Worm (Caenorhabditis elegans) whole organism, L4 larva: ENCODE measurements around the gene Y75B8A.25.
A peak's percentile ranks its signal among the peaks of the same experiment; 100 is the strongest.

Source experiments
- D1046.2 ChIP-seq: fragments of 200-800 bp; sonication (Bioruptor generic); IDR thresholded peaks from 2 replicates; pipeline ENCODE4 v1.3.6; 2022; ENCODE audit warnings: missing genetic modification characterization, missing compliant biosample characterization
- F26F4.8 ChIP-seq: fragments of 200-800 bp; sonication (Bioruptor generic); conservative IDR thresholded peaks from 2 replicates; pipeline ENCODE4 v1.3.6; 2022; ENCODE audit warnings: missing genetic modification characterization, missing compliant biosample characterization
- F37D6.2 ChIP-seq: sonication (generic microtip); optimal IDR thresholded peaks from 2 replicates; lab custom pipeline; 2016; ENCODE audit warnings: mild to moderate bottlenecking, missing genetic modification characterization, missing compliant biosample characterization
- R02D3.7 ChIP-seq: fragments of 150-350 bp; sonication (generic microtip); optimal IDR thresholded peaks from 3 replicates; lab custom pipeline; 2014; ENCODE audit warnings: missing biosample characterization, missing genetic modification characterization
- Y75B8A.6 ChIP-seq: fragments of 200-800 bp; sonication (Bioruptor generic); IDR thresholded peaks from 2 replicates; pipeline ENCODE4 v1.3.6; 2022; ENCODE audit warnings: missing genetic modification reagents, missing genetic modification characterization, missing compliant biosample characterization
- ZK337.2 ChIP-seq: fragments of 200-800 bp; sonication (Bioruptor generic); IDR thresholded peaks from 2 replicates; pipeline ENCODE4 v1.3.6; 2022; ENCODE audit warnings: missing genetic modification reagents, missing genetic modification characterization, missing compliant biosample characterization
- aha-1 ChIP-seq: fragments of 150-350 bp; peaks from one replicate; lab custom pipeline; 2014; ENCODE audit warnings: missing biosample characterization, missing genetic modification characterization
- arid-1 ChIP-seq: fragments of 200-800 bp; sonication (Bioruptor generic); conservative IDR thresholded peaks from 2 replicates; pipeline ENCODE4 v1.3.6; 2022; ENCODE audit warnings: missing genetic modification reagents, missing genetic modification characterization, missing compliant biosample characterization
- ceh-20 ChIP-seq: fragments of 200-800 bp; sonication (Bioruptor generic); IDR thresholded peaks from 2 replicates; pipeline ENCODE4 v1.3.6; 2022; ENCODE audit warnings: missing genetic modification reagents, missing genetic modification characterization, missing compliant biosample characterization
- ceh-28 ChIP-seq: fragments of 150-350 bp; optimal IDR thresholded peaks from 2 replicates; lab custom pipeline; 2014; ENCODE audit warnings: missing biosample characterization, missing genetic modification reagents, missing genetic modification characterization
- ceh-82 ChIP-seq: sonication (generic microtip); optimal IDR thresholded peaks from 2 replicates; lab custom pipeline; 2017; ENCODE audit warnings: missing biosample characterization, missing genetic modification characterization
- ces-1 ChIP-seq: fragments of 150-350 bp; sonication (generic microtip); optimal IDR thresholded peaks from 4 replicates; lab custom pipeline; 2014; ENCODE audit warnings: missing biosample characterization, missing genetic modification reagents, missing genetic modification characterization
- ctbp-1 ChIP-seq: fragments of 200-800 bp; sonication (Bioruptor generic); IDR thresholded peaks from 2 replicates; pipeline ENCODE4 v1.3.6; 2022; ENCODE audit warnings: missing genetic modification reagents, missing genetic modification characterization, missing compliant biosample characterization
- daf-12 ChIP-seq: fragments of 150-350 bp; optimal IDR thresholded peaks from 2 replicates; lab custom pipeline; 2014; ENCODE audit warnings: missing biosample characterization, missing genetic modification reagents, missing genetic modification characterization
- daf-16 ChIP-seq, 3 experiments: sonication (generic microtip); optimal IDR thresholded peaks; 2 replicates each; lab custom pipeline; 2016 to 2017; ENCODE audit warnings: missing genetic modification characterization in 3 of 3, missing genetic modification reagents in 3 of 3, mild to moderate bottlenecking in 2 of 3, missing compliant biosample characterization in 2 of 3, missing biosample characterization in 1 of 3, moderate library complexity in 1 of 3
- dmd-6 ChIP-seq: fragments of 200-800 bp; sonication (Bioruptor generic); IDR thresholded peaks from 2 replicates; pipeline ENCODE4 v1.3.6; 2022; ENCODE audit warnings: missing genetic modification reagents, missing genetic modification characterization, missing compliant biosample characterization
- dmd-9 ChIP-seq: fragments of 200-800 bp; sonication (Bioruptor generic); IDR thresholded peaks from 2 replicates; pipeline ENCODE4 v1.3.6; 2022; ENCODE audit warnings: missing genetic modification reagents, missing genetic modification characterization, missing compliant biosample characterization
- dve-1 ChIP-seq: sonication (generic microtip); optimal IDR thresholded peaks from 2 replicates; lab custom pipeline; 2017; ENCODE audit warnings: antibody characterized with exemption, mild to moderate bottlenecking, missing genetic modification characterization, missing compliant biosample characterization; ENCODE audit not compliant: insufficient read depth
- egl-27 ChIP-seq: sonication (generic microtip); optimal IDR thresholded peaks from 3 replicates; lab custom pipeline; 2017; ENCODE audit warnings: missing biosample characterization, missing genetic modification reagents, missing genetic modification characterization
- fos-1 ChIP-seq: fragments of 150-350 bp; optimal IDR thresholded peaks from 2 replicates; lab custom pipeline; 2014; ENCODE audit warnings: missing biosample characterization, missing genetic modification characterization
- gei-8 ChIP-seq: fragments of 200-800 bp; sonication (Bioruptor generic); optimal IDR thresholded peaks from 2 replicates; lab custom pipeline; 2018; ENCODE audit warnings: mild to moderate bottlenecking, missing genetic modification characterization, missing compliant biosample characterization
- hif-1 ChIP-seq, 2 experiments: sonication (generic microtip); optimal IDR thresholded peaks; 2 replicates each; lab custom pipeline; 2016 to 2017; ENCODE audit warnings: missing compliant biosample characterization in 2 of 2, missing genetic modification characterization in 2 of 2, missing genetic modification reagents in 2 of 2, missing genotype in 2 of 2, mild to moderate bottlenecking in 1 of 2
- hlh-11 ChIP-seq: fragments of 200-800 bp; sonication (Bioruptor generic); optimal IDR thresholded peaks from 2 replicates; lab custom pipeline; 2018; ENCODE audit warnings: mild to moderate bottlenecking, missing genetic modification characterization, missing compliant biosample characterization
- jun-1 ChIP-seq: fragments of 150-350 bp; optimal IDR thresholded peaks from 2 replicates; lab custom pipeline; 2014; ENCODE audit warnings: missing biosample characterization, missing genetic modification reagents, missing genetic modification characterization
- lin-1 ChIP-seq: fragments of 200-800 bp; sonication (Bioruptor generic); IDR thresholded peaks from 2 replicates; pipeline ENCODE4 v1.3.6; 2022; ENCODE audit warnings: missing genetic modification reagents, missing genetic modification characterization, missing compliant biosample characterization
- lin-38 ChIP-seq: fragments of 200-800 bp; sonication (Bioruptor generic); IDR thresholded peaks from 2 replicates; pipeline ENCODE4 v1.3.6; 2022; ENCODE audit warnings: missing genetic modification reagents, missing genetic modification characterization, missing compliant biosample characterization
- lir-3 ChIP-seq: sonication (generic microtip); optimal IDR thresholded peaks from 2 replicates; lab custom pipeline; 2016; ENCODE audit warnings: mild to moderate bottlenecking, missing genetic modification characterization, missing compliant biosample characterization
- lsy-2 ChIP-seq, 2 experiments: fragments of 150-350 bp in 1 of 2; sonication (generic microtip) in 1 of 2; optimal IDR thresholded peaks; 2 replicates each; lab custom pipeline; 2014 to 2017; ENCODE audit warnings: missing biosample characterization in 2 of 2, missing genetic modification characterization in 2 of 2
- mep-1 ChIP-seq: fragments of 150-350 bp; sonication (generic microtip); optimal IDR thresholded peaks from 3 replicates; lab custom pipeline; 2014; ENCODE audit warnings: missing biosample characterization, missing genetic modification characterization
- mes-2 ChIP-seq: sonication (generic microtip); optimal IDR thresholded peaks from 2 replicates; lab custom pipeline; 2016; ENCODE audit warnings: missing genotype, mild to moderate bottlenecking, missing genetic modification characterization, missing compliant biosample characterization; ENCODE audit not compliant: poor library complexity, severe bottlenecking
- mxl-2 ChIP-seq: fragments of 200-800 bp; sonication (Bioruptor generic); conservative IDR thresholded peaks from 2 replicates; pipeline ENCODE4 v1.3.6; 2022; ENCODE audit warnings: missing genetic modification reagents, missing genetic modification characterization, missing compliant biosample characterization
- mxl-3 ChIP-seq: fragments of 200-800 bp; sonication (Bioruptor generic); optimal IDR thresholded peaks from 2 replicates; lab custom pipeline; 2018; ENCODE audit warnings: mild to moderate bottlenecking, missing genetic modification characterization, missing compliant biosample characterization
- nhr-102 ChIP-seq: sonication (generic microtip); optimal IDR thresholded peaks from 2 replicates; lab custom pipeline; 2016; ENCODE audit warnings: mild to moderate bottlenecking, missing genetic modification characterization, moderate library complexity, missing compliant biosample characterization
- nhr-11 ChIP-seq: fragments of 150-350 bp; optimal IDR thresholded peaks from 2 replicates; lab custom pipeline; 2014; ENCODE audit warnings: missing biosample characterization, missing genetic modification characterization
- nhr-28 ChIP-seq: fragments of 150-350 bp; optimal IDR thresholded peaks from 2 replicates; lab custom pipeline; 2014; ENCODE audit warnings: missing biosample characterization, missing genetic modification characterization
- nhr-41 ChIP-seq: fragments of 200-800 bp; sonication (Bioruptor generic); IDR thresholded peaks from 2 replicates; pipeline ENCODE4 v1.3.6; 2022; ENCODE audit warnings: missing genetic modification reagents, missing genetic modification characterization, missing compliant biosample characterization
- nhr-48 ChIP-seq: sonication (generic microtip); optimal IDR thresholded peaks from 2 replicates; lab custom pipeline; 2016; ENCODE audit warnings: mild to moderate bottlenecking, missing genetic modification characterization, missing compliant biosample characterization
- nhr-6 ChIP-seq: fragments of 150-350 bp; optimal IDR thresholded peaks from 2 replicates; lab custom pipeline; 2014; ENCODE audit warnings: missing biosample characterization, missing genetic modification characterization
- nhr-77 ChIP-seq: fragments of 150-350 bp; optimal IDR thresholded peaks from 2 replicates; lab custom pipeline; 2014; ENCODE audit warnings: missing biosample characterization, missing genetic modification characterization
- php-3 ChIP-seq: fragments of 200-800 bp; sonication (Bioruptor generic); IDR thresholded peaks from 2 replicates; pipeline ENCODE4 v1.3.6; 2022; ENCODE audit warnings: missing genetic modification reagents, missing genetic modification characterization, missing compliant biosample characterization
- pqm-1 ChIP-seq: sonication (generic microtip); optimal IDR thresholded peaks from 2 replicates; lab custom pipeline; 2017; ENCODE audit warnings: missing biosample characterization, missing genetic modification characterization
- skn-1 ChIP-seq: fragments of 150-350 bp; optimal IDR thresholded peaks from 2 replicates; lab custom pipeline; 2014; ENCODE audit warnings: missing biosample characterization, missing genetic modification characterization
- snpc-1.2 ChIP-seq: fragments of 200-800 bp; sonication (Bioruptor generic); IDR thresholded peaks from 2 replicates; pipeline ENCODE4 v1.3.6; 2022; ENCODE audit warnings: missing genetic modification reagents, missing genetic modification characterization, missing compliant biosample characterization
- snpc-4 ChIP-seq: fragments of 150-350 bp; optimal IDR thresholded peaks from 2 replicates; lab custom pipeline; 2014; ENCODE audit warnings: missing biosample characterization, missing genetic modification characterization
- spr-1 ChIP-seq: sonication (generic microtip); optimal IDR thresholded peaks from 2 replicates; lab custom pipeline; 2016; ENCODE audit warnings: mild to moderate bottlenecking, missing genetic modification characterization, missing compliant biosample characterization
- unc-130 ChIP-seq: sonication (generic microtip); optimal IDR thresholded peaks from 2 replicates; lab custom pipeline; 2016; ENCODE audit warnings: missing genetic modification reagents, missing genetic modification characterization, missing compliant biosample characterization
- unc-62 ChIP-seq, 3 experiments: fragments of 150-350 bp in 1 of 3; sonication (generic microtip); optimal IDR thresholded peaks in 2 of 3; peaks in 1 of 3; 1 replicate in 1 of 3; 2 replicates in 2 of 3; lab custom pipeline; 2014 to 2017; ENCODE audit warnings: missing biosample characterization in 3 of 3, missing genetic modification characterization in 3 of 3, missing genetic modification reagents in 3 of 3, missing genotype in 1 of 3
- vab-7 ChIP-seq: fragments of 200-800 bp; sonication (Bioruptor generic); IDR thresholded peaks from 2 replicates; pipeline ENCODE4 v1.3.6; 2022; ENCODE audit warnings: missing genetic modification reagents, missing genetic modification characterization, missing compliant biosample characterization
- zip-2 ChIP-seq: fragments of 150-350 bp; optimal IDR thresholded peaks from 2 replicates; lab custom pipeline; 2014; ENCODE audit warnings: missing biosample characterization, missing genetic modification characterization
- ztf-11 ChIP-seq: fragments of 150-350 bp; optimal IDR thresholded peaks from 2 replicates; lab custom pipeline; 2014; ENCODE audit warnings: missing biosample characterization, missing genetic modification characterization

The Y75B8A.25 gene

DNA sequence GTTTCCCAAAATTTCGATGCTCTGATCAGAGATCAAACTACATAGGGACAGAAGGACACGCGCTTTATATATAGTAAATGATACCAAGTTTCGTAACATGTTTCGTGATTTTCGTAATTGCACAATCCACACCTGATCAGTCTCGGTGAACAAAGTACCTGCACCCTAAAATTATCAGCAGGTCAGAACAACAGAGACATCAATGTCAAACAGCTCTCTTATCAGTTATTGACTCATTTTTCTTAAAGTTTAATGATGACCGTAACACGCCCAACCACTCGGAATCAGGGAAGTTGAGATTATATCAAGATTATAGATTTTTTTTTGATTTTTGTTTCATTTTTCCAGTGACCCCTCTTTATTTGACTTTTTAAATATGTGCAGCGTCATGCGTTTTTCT is 43.7 kb downstream of the Y75B8A.25 start (continued):
- TF ChIP-seq daf-16 (GFP tag; optimal IDR thresholded peaks at IDR 0.05; lab: Kevin White, UChicago) (no peak), daf-16 (tag; optimal IDR thresholded peaks at IDR 0.05; lab: Kevin White, UChicago) (peak; percentile 88), F37D6.2 (tag; lab: Kevin White, UChicago) (no peak), fos-1 (tag; lab: Kevin White, UChicago) (no peak), nhr-28 (tag; lab: Kevin White, UChicago) (peak; percentile 83), spr-1 (tag; lab: Kevin White, UChicago) (no peak), D1046.2 (GFP tag; lab: Robert Waterston, UW) (no peak), hlh-11 (tag; lab: Kevin White, UChicago) (peak; percentile 79), ceh-28 (tag; lab: Kevin White, UChicago) (no peak), dmd-9 (GFP tag; lab: Robert Waterston, UW) (no peak), snpc-1.2 (GFP tag; lab: Robert Waterston, UW) (no peak), daf-12 (tag; lab: Kevin White, UChicago) (no peak), ctbp-1 (GFP tag; lab: Robert Waterston, UW) (no peak), aha-1 (tag; lab: Kevin White, UChicago) (no peak), gei-8 (no peak), ceh-20 (no peak), php-3 (GFP tag; lab: Robert Waterston, UW) (peak; percentile 88), hif-1 (tag; optimal IDR thresholded peaks at IDR 0.05; lab: Kevin White, UChicago) (no peak), skn-1 (tag; lab: Kevin White, UChicago) (no peak), lir-3 (tag; lab: Kevin White, UChicago) (no peak), lin-1 (GFP tag; lab: Robert Waterston, UW) (peak; percentile 87), nhr-11 (tag; lab: Kevin White, UChicago) (no peak), lin-38 (GFP tag; lab: Robert Waterston, UW) (peak; percentile 24; the same call in 1 of the 2 replicates), mxl-3 (GFP tag; lab: Kevin White, UChicago) (no peak), ces-1 (GFP tag; lab: Kevin White, UChicago) (no peak), ceh-82 (no peak), unc-62 (GFP tag; optimal IDR thresholded peaks at IDR 0.05 in 1 of 2; lab: Kevin White, UChicago) (peak in 1 of 2 experiments; percentile 90), unc-62 (tag; optimal IDR thresholded peaks at IDR 0.05; lab: Kevin White, UChicago) (no peak), egl-27 (tag; lab: Kevin White, UChicago) (no peak), snpc-4 (tag; lab: Kevin White, UChicago) (no peak), zip-2 (tag; lab: Kevin White, UChicago) (no peak), mep-1 (tag; lab: Kevin White, UChicago) (no peak), ztf-11 (tag; lab: Kevin White, UChicago) (no peak), ZK337.2 (no peak), nhr-41 (GFP tag; lab: Robert Waterston, UW) (peak; percentile 92), F26F4.8 (GFP tag; lab: Robert Waterston, UW) (no peak), R02D3.7 (tag; lab: Kevin White, UChicago) (no peak), mxl-2 (GFP tag; lab: Robert Waterston, UW) (no peak), unc-130 (no peak), nhr-6 (tag; lab: Kevin White, UChicago) (peak; percentile 81)

DNA sequence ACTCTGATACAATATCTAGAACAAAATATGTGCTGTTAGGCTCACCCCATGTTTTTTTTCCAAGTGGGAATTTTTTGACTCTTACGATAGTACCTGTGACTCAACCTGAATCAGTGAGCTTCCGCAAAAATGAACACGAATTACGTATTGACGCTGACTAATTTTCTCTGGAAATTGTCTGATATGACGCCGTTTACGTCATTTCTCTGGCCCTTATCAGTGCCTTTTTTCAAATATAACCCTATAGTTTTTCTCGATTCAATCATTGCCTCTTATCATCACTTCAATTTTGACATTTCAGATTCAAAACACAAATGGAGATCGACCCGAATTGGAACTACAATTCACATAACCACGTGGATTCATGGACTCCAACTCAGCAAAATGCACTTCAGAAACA is 45.0 kb downstream of the Y75B8A.25 start, which contains the start of gene Y75B8A.28:
Gene Y75B8A.28, plus strand, starts transcription at position 296 of the 400 bp plus-strand sequence.
- TF ChIP-seq php-3 (GFP tag; lab: Robert Waterston, UW) (0 out of 2 replicates have a peak, but pooled peaks have one; percentile 24), nhr-41 (GFP tag; lab: Robert Waterston, UW) (peak; percentile 45; the same call in 1 of the 2 replicates), dve-1 (tag; lab: Kevin White, UChicago) (peak; percentile 69), vab-7 (no peak), mes-2 (tag; lab: Kevin White, UChicago) (peak; percentile 13), daf-16 (GFP tag; optimal IDR thresholded peaks at IDR 0.05; lab: Kevin White, UChicago) (no peak), daf-16 (tag; optimal IDR thresholded peaks at IDR 0.05; lab: Kevin White, UChicago) (peak; percentile 77), pqm-1 (peak; percentile 94), jun-1 (tag; lab: Kevin White, UChicago) (peak; percentile 37), dmd-6 (GFP tag; lab: Robert Waterston, UW) (peak; percentile 88), nhr-102 (tag; lab: Kevin White, UChicago) (peak; percentile 6), nhr-48 (tag; lab: Kevin White, UChicago) (no peak), lin-1 (GFP tag; lab: Robert Waterston, UW) (peak; percentile 67; the same call in 1 of the 2 replicates), nhr-28 (tag; lab: Kevin White, UChicago) (peak; percentile 84), Y75B8A.6 (GFP tag; lab: Robert Waterston, UW) (no peak), nhr-77 (tag; lab: Kevin White, UChicago) (peak; percentile 47), lsy-2 (tag; optimal IDR thresholded peaks at IDR 0.05; lab: Kevin White, UChicago) (peak in 1 of 2 experiments; percentile 34), aha-1 (tag; lab: Kevin White, UChicago) (no peak), arid-1 (GFP tag; lab: Robert Waterston, UW) (no peak)
